Worm (Caenorhabditis elegans): Measurements from ENCODE around the gene Y75B8A.33.

Gene Y75B8A.33

ce11 chrIII:12325284-12325683, 41.9 kb downstream of the Y75B8A.33 start:
- TF ChIP-seq sma-3 (GFP tag; optimal IDR thresholded peaks at IDR 0.05) (peak; percentile 0), nhr-10 (tag; optimal IDR thresholded peaks at IDR 0.05) (no peak), F13H6.1 (tag; optimal IDR thresholded peaks at IDR 0.05) (peak; percentile 25), fos-1 (tag; optimal IDR thresholded peaks at IDR 0.05) (peak; percentile 90), alr-1 (tag; optimal IDR thresholded peaks at IDR 0.05) (no peak), nhr-11 (tag; optimal IDR thresholded peaks at IDR 0.05) (no peak), ztf-1 (GFP tag; conservative IDR thresholded peaks at IDR 0.05) (no peak), dmd-4 (tag; optimal IDR thresholded peaks at IDR 0.05) (no peak), elt-3 (tag; optimal IDR thresholded peaks at IDR 0.05) (no peak), mdl-1 (tag; optimal IDR thresholded peaks at IDR 0.05) (no peak), nhr-25 (tag; optimal IDR thresholded peaks at IDR 0.05) (no peak), gmeb-1 (tag; optimal IDR thresholded peaks at IDR 0.05) (peak; percentile 49), nhr-6 (tag; optimal IDR thresholded peaks at IDR 0.05) (no peak), lsy-2 (tag; optimal IDR thresholded peaks at IDR 0.05) (no peak), zag-1 (tag; optimal IDR thresholded peaks at IDR 0.05) (no peak), aly-2 (tag; optimal IDR thresholded peaks at IDR 0.05) (no peak), mbf-1 (tag; optimal IDR thresholded peaks at IDR 0.05) (no peak), unc-39 (tag; optimal IDR thresholded peaks at IDR 0.05) (no peak), sma-9 (GFP tag; optimal IDR thresholded peaks at IDR 0.05) (peak; percentile 35), sma-9 (tag; optimal IDR thresholded peaks at IDR 0.05) (no peak), ztf-4 (tag; optimal IDR thresholded peaks at IDR 0.05) (no peak), R02D3.7 (tag; optimal IDR thresholded peaks at IDR 0.05) (no peak), elt-1 (tag; optimal IDR thresholded peaks at IDR 0.05) (no peak), C34F6.9 (tag; optimal IDR thresholded peaks at IDR 0.05) (no peak), nhr-129 (tag; optimal IDR thresholded peaks at IDR 0.05) (peak; percentile 20), lin-13 (GFP tag; optimal IDR thresholded peaks at IDR 0.05) (no peak), ama-1 (optimal IDR thresholded peaks at IDR 0.05) (no peak), nhr-12 (tag; optimal IDR thresholded peaks at IDR 0.05) (no peak), nhr-21 (tag; optimal IDR thresholded peaks at IDR 0.05) (no peak), nhr-237 (tag; optimal IDR thresholded peaks at IDR 0.05) (no peak), egl-27 (tag; optimal IDR thresholded peaks at IDR 0.05) (no peak), crh-2 (tag; optimal IDR thresholded peaks at IDR 0.05) (peak; percentile 95), mab-5 (tag; optimal IDR thresholded peaks at IDR 0.05) (no peak), ceh-16 (tag; optimal IDR thresholded peaks at IDR 0.05) (no peak), skn-1 (tag; optimal IDR thresholded peaks at IDR 0.05) (no peak), unc-55 (GFP tag; optimal IDR thresholded peaks at IDR 0.05) (no peak)

ce11 chrIII:12318794-12319193, 48.4 kb downstream of the Y75B8A.33 start, which contains the start of gene Y75B8A.28:
TSS of gene Y75B8A.28 (plus strand) at chrIII:12319089.
- TF ChIP-seq skn-1 (tag; optimal IDR thresholded peaks at IDR 0.05) (peak; percentile 20), aly-2 (tag; optimal IDR thresholded peaks at IDR 0.05) (no peak), F13H6.1 (tag; optimal IDR thresholded peaks at IDR 0.05) (peak; percentile 6), crh-2 (tag; optimal IDR thresholded peaks at IDR 0.05) (peak; percentile 26), snpc-4 (tag; optimal IDR thresholded peaks at IDR 0.05) (no peak), fos-1 (tag; optimal IDR thresholded peaks at IDR 0.05) (peak; percentile 100), nhr-10 (tag; optimal IDR thresholded peaks at IDR 0.05) (no peak), nhr-6 (tag; optimal IDR thresholded peaks at IDR 0.05) (no peak), sma-9 (GFP tag; optimal IDR thresholded peaks at IDR 0.05) (peak; percentile 56), sma-9 (tag; optimal IDR thresholded peaks at IDR 0.05) (no peak), peb-1 (tag; optimal IDR thresholded peaks at IDR 0.05) (no peak), nhr-21 (tag; optimal IDR thresholded peaks at IDR 0.05) (no peak)

ce11 chrIII:12317492-12317891, 49.7 kb downstream of the Y75B8A.33 start:
- TF ChIP-seq sma-9 (GFP tag; optimal IDR thresholded peaks at IDR 0.05) (peak; percentile 59), sma-9 (tag; optimal IDR thresholded peaks at IDR 0.05) (no peak), R02D3.7 (tag; optimal IDR thresholded peaks at IDR 0.05) (no peak), nhr-237 (tag; optimal IDR thresholded peaks at IDR 0.05) (no peak), fos-1 (tag; optimal IDR thresholded peaks at IDR 0.05) (peak; percentile 99), skn-1 (tag; optimal IDR thresholded peaks at IDR 0.05) (peak; percentile 26), snpc-4 (tag; optimal IDR thresholded peaks at IDR 0.05) (no peak), sem-4 (tag; optimal IDR thresholded peaks at IDR 0.05) (no peak), elt-1 (tag; optimal IDR thresholded peaks at IDR 0.05) (no peak), dmd-4 (tag; optimal IDR thresholded peaks at IDR 0.05) (no peak)

- no peak for TF ChIP-seq mab-5 (tag; optimal IDR thresholded peaks at IDR 0.05)
These were observed 52.0 kb downstream of the Y75B8A.33 start, which contains the start of gene Y75B8A.37 for ce11 chrIII:12315179-12315578. TSS of gene Y75B8A.37 (plus strand) at chrIII:12315479.

All from whole organism, L2 larva.